Worm (Caenorhabditis elegans) whole organism, L3 larva: ENCODE results near the gene W05H5.1.

ENCODE experiments used
- aly-2 ChIP-seq: fragments of 150-350 bp; optimal IDR thresholded peaks from 2 replicates; lab custom pipeline; 2014; ENCODE audit warnings: missing biosample characterization, missing genetic modification characterization
- fkh-10 ChIP-seq: sonication (generic microtip); optimal IDR thresholded peaks from 2 replicates; lab custom pipeline; 2017; ENCODE audit warnings: missing biosample characterization, missing genetic modification reagents, missing genetic modification characterization
- lin-39 ChIP-seq: fragments of 150-350 bp; optimal IDR thresholded peaks from 2 replicates; lab custom pipeline; 2018; ENCODE audit warnings: missing biosample characterization, missing genetic modification reagents, missing genetic modification characterization
- mdl-1 ChIP-seq: fragments of 150-350 bp; optimal IDR thresholded peaks from 2 replicates; lab custom pipeline; 2014; ENCODE audit warnings: missing biosample characterization, missing genetic modification characterization
- nfya-1 ChIP-seq: sonication (generic microtip); optimal IDR thresholded peaks from 2 replicates; lab custom pipeline; 2017; ENCODE audit warnings: missing genetic modification characterization, mild to moderate bottlenecking, missing compliant biosample characterization, antibody characterized with exemption, moderate library complexity; ENCODE audit not compliant: insufficient read depth
- nhr-28 ChIP-seq: fragments of 150-350 bp; optimal IDR thresholded peaks from 2 replicates; lab custom pipeline; 2014; ENCODE audit warnings: missing biosample characterization, missing genetic modification characterization
- pqm-1 ChIP-seq: fragments of 150-350 bp; optimal IDR thresholded peaks from 2 replicates; lab custom pipeline; 2017; ENCODE audit warnings: missing biosample characterization, missing genetic modification characterization, inconsistent platforms
- zag-1 ChIP-seq: fragments of 150-350 bp; optimal IDR thresholded peaks from 2 replicates; lab custom pipeline; 2014; ENCODE audit warnings: missing biosample characterization, missing genetic modification characterization

- no peak for TF ChIP-seq mdl-1 (tag; lab: Kevin White, UChicago)
- no peak for TF ChIP-seq aly-2
- no peak for TF ChIP-seq nhr-28 (tag; lab: Kevin White, UChicago)
- TF ChIP-seq zag-1 (tag; lab: Kevin White, UChicago), result no peak
- no peak for TF ChIP-seq pqm-1 (tag; lab: Kevin White, UChicago)
- no peak for TF ChIP-seq nfya-1
- no peak for TF ChIP-seq fkh-10
- TF ChIP-seq lin-39 (tag; lab: Kevin White, UChicago), result no peak
These were observed 38.0 kb upstream of the W05H5.1 start, which contains the start of gene fbxb-102 for ce11 chrII:12482622-12483021.
